Worm (Caenorhabditis elegans) whole organism, young adult: Measurements from ENCODE around the gene mip-2.

Experiments
- B0019.2 ChIP-seq: fragments of 200-800 bp; sonication (Bioruptor generic); conservative IDR thresholded peaks from 2 replicates; pipeline ENCODE4 v1.3.6; 2022; ENCODE audit warnings: missing genetic modification reagents, missing genetic modification characterization, missing compliant biosample characterization
- F52B5.7 ChIP-seq: sonication (generic microtip); optimal IDR thresholded peaks from 2 replicates; lab custom pipeline; 2016; ENCODE audit warnings: mild to moderate bottlenecking, missing genetic modification characterization, missing compliant biosample characterization
- ceh-79 ChIP-seq: sonication (generic microtip); optimal IDR thresholded peaks from 2 replicates; lab custom pipeline; 2017; ENCODE audit warnings: mild to moderate bottlenecking, missing genetic modification characterization, missing compliant biosample characterization
- gei-17 ChIP-seq: fragments of 200-800 bp; sonication (Bioruptor generic); optimal IDR thresholded peaks from 2 replicates; lab custom pipeline; 2018; ENCODE audit warnings: mild to moderate bottlenecking, missing genetic modification characterization, missing compliant biosample characterization
- him-1 ChIP-seq: sonication (generic microtip); optimal IDR thresholded peaks from 2 replicates; lab custom pipeline; 2016; ENCODE audit warnings: missing genotype, missing genetic modification reagents, missing genetic modification characterization, missing compliant biosample characterization
- snpc-4 ChIP-seq, 5 experiments: fragments of 150-350 bp in 1 of 5; sonication (generic microtip) in 4 of 5; optimal IDR thresholded peaks; 2 replicates each; lab custom pipeline; 2014 to 2018; ENCODE audit warnings: missing genetic modification characterization in 5 of 5, missing biosample characterization in 3 of 5, antibody characterized with exemption in 2 of 5, mild to moderate bottlenecking in 2 of 5, missing compliant biosample characterization in 2 of 5, missing genotype in 2 of 5, moderate library complexity in 2 of 5, missing genetic modification reagents in 1 of 5
- unc-62 ChIP-seq: fragments of 150-350 bp; optimal IDR thresholded peaks from 2 replicates; lab custom pipeline; 2014; ENCODE audit warnings: missing biosample characterization, missing genetic modification reagents, missing genetic modification characterization
- ztf-18 ChIP-seq: sonication (generic microtip); optimal IDR thresholded peaks from 2 replicates; lab custom pipeline; 2016; ENCODE audit warnings: missing genotype, mild to moderate bottlenecking, missing genetic modification characterization, missing compliant biosample characterization

- TF ChIP-seq gei-17 (GFP tag; lab: Kevin White, UChicago), result no peak
- no peak for TF ChIP-seq F52B5.7 (tag; lab: Kevin White, UChicago)
- TF ChIP-seq snpc-4 (GFP tag; optimal IDR thresholded peaks at IDR 0.05; lab: Kevin White, UChicago), result no peak
- TF ChIP-seq snpc-4 (tag; optimal IDR thresholded peaks at IDR 0.05; lab: Kevin White, UChicago), result no peak
- no peak for TF ChIP-seq ceh-79 (tag; lab: Kevin White, UChicago)
- no peak for TF ChIP-seq unc-62
- no peak for TF ChIP-seq ztf-18 (tag; lab: Kevin White, UChicago)
- TF ChIP-seq B0019.2 (GFP tag; lab: Robert Waterston, UW), result no peak
- TF ChIP-seq him-1 (tag; lab: Kevin White, UChicago), result no peak
Measured at ce11 chrV:13638040-13638439, 33.7 kb downstream of the mip-2 start.
